Fruit fly (Drosophila melanogaster) whole organism, embryonic: ENCODE results near the gene CG11164.

Experiments used
- Asciz ChIP-seq: fragments of 200-800 bp; sonication (Bioruptor generic); optimal IDR thresholded peaks from 2 replicates; lab custom pipeline; 2017; ENCODE audit warnings: missing biosample characterization, mild to moderate bottlenecking, missing genetic modification characterization, missing genetic modification reagents
- Atf6 ChIP-seq: fragments of 200-800 bp; sonication (Bioruptor generic); IDR thresholded peaks from 2 replicates; pipeline ENCODE4 v1.3.6; 2022; ENCODE audit warnings: missing biosample characterization, missing genetic modification characterization
- CG10366 ChIP-seq: fragments of 200-800 bp; sonication (Bioruptor generic); IDR thresholded peaks from 2 replicates; pipeline ENCODE4 v1.3.6; 2022; ENCODE audit warnings: missing biosample characterization, missing genetic modification characterization
- CG11398 ChIP-seq: fragments of 200-800 bp; sonication (Bioruptor generic); optimal IDR thresholded peaks from 2 replicates; lab custom pipeline; 2016; ENCODE audit warnings: missing biosample characterization, missing genetic modification characterization
- CG12659 ChIP-seq: fragments of 200-800 bp; sonication (Bioruptor generic); optimal IDR thresholded peaks from 3 replicates; lab custom pipeline; 2017; ENCODE audit warnings: mild to moderate bottlenecking, missing biosample characterization, missing genetic modification reagents, missing genetic modification characterization
- CG14667 ChIP-seq: fragments of 200-800 bp; sonication (Bioruptor generic); IDR thresholded peaks from 2 replicates; pipeline ENCODE4 v1.3.6; 2022; ENCODE audit warnings: missing biosample characterization, missing genetic modification characterization
- CG15269 ChIP-seq: fragments of 200-800 bp; sonication (Bioruptor generic); optimal IDR thresholded peaks from 2 replicates; lab custom pipeline; 2018; ENCODE audit warnings: missing biosample characterization, mild to moderate bottlenecking, missing genetic modification characterization, moderate library complexity
- CG1832 ChIP-seq: fragments of 200-800 bp; sonication (Bioruptor generic); optimal IDR thresholded peaks from 2 replicates; lab custom pipeline; 2017; ENCODE audit warnings: missing biosample characterization, mild to moderate bottlenecking, missing genetic modification characterization, inconsistent platforms
- CG18764 ChIP-seq: fragments of 200-800 bp; sonication (Bioruptor generic); optimal IDR thresholded peaks from 3 replicates; lab custom pipeline; 2016; ENCODE audit warnings: missing biosample characterization, missing genetic modification characterization
- CG2116 ChIP-seq: fragments of 200-800 bp; sonication (Bioruptor generic); optimal IDR thresholded peaks from 3 replicates; lab custom pipeline; 2018; ENCODE audit warnings: missing biosample characterization, mild to moderate bottlenecking, missing genetic modification characterization
- CG2678 ChIP-seq: fragments of 200-800 bp; sonication (Bioruptor generic); optimal IDR thresholded peaks from 3 replicates; lab custom pipeline; 2019; ENCODE audit warnings: missing biosample characterization, mild to moderate bottlenecking, missing genetic modification characterization, moderate library complexity
- CG32767 ChIP-seq: fragments of 200-800 bp; sonication (Bioruptor generic); IDR thresholded peaks from 2 replicates; pipeline ENCODE4 v1.3.6; 2022; ENCODE audit warnings: missing biosample characterization, missing genetic modification characterization
- CG3847 ChIP-seq: fragments of 200-800 bp; sonication (Bioruptor generic); IDR thresholded peaks from 2 replicates; pipeline ENCODE4 v1.3.6; 2022; ENCODE audit warnings: missing biosample characterization, missing genetic modification characterization
- CG4282 ChIP-seq: fragments of 200-800 bp; sonication (Bioruptor generic); optimal IDR thresholded peaks from 2 replicates; lab custom pipeline; 2016; ENCODE audit warnings: missing biosample characterization, missing genetic modification characterization
- CG4424 ChIP-seq: fragments of 200-800 bp; sonication (Bioruptor generic); optimal IDR thresholded peaks from 3 replicates; lab custom pipeline; 2016; ENCODE audit warnings: missing biosample characterization, missing genetic modification characterization
- CG6854 ChIP-seq: fragments of 200-800 bp; sonication (Bioruptor generic); optimal IDR thresholded peaks from 3 replicates; lab custom pipeline; 2017; ENCODE audit warnings: missing biosample characterization, mild to moderate bottlenecking, missing genetic modification characterization
- CG9817 ChIP-seq: fragments of 200-800 bp; sonication (Bioruptor generic); optimal IDR thresholded peaks from 2 replicates; lab custom pipeline; 2018; ENCODE audit warnings: missing biosample characterization, mild to moderate bottlenecking, missing genetic modification characterization, moderate library complexity
- CoRest ChIP-seq: fragments of 200-800 bp; sonication (Bioruptor generic); optimal IDR thresholded peaks from 3 replicates; lab custom pipeline; 2018; ENCODE audit warnings: missing biosample characterization, mild to moderate bottlenecking, missing genetic modification characterization, moderate library complexity
- Dad ChIP-seq: fragments of 200-800 bp; sonication (Bioruptor generic); optimal IDR thresholded peaks from 3 replicates; lab custom pipeline; 2016; ENCODE audit warnings: missing biosample characterization, missing genetic modification characterization
- Doc3 ChIP-seq: fragments of 200-800 bp; sonication (Bioruptor generic); IDR thresholded peaks from 3 replicates; pipeline ENCODE4 v1.3.6; 2022; ENCODE audit warnings: missing biosample characterization, missing genetic modification characterization; ENCODE audit not compliant: partially characterized antibody
- Dref ChIP-seq: fragments of 200-800 bp; sonication (Bioruptor generic); IDR thresholded peaks from 2 replicates; pipeline ENCODE4 v1.3.6; 2022; ENCODE audit warnings: missing biosample characterization, missing genetic modification characterization
- HLH3B ChIP-seq: fragments of 200-800 bp; sonication (Bioruptor generic); IDR thresholded peaks from 2 replicates; pipeline ENCODE4 v1.3.6; 2022; ENCODE audit warnings: missing biosample characterization, missing genetic modification characterization
- HLH54F ChIP-seq: fragments of 200-800 bp; sonication (Bioruptor generic); optimal IDR thresholded peaks from 3 replicates; lab custom pipeline; 2016; ENCODE audit warnings: missing biosample characterization, missing genetic modification characterization
- Hmr ChIP-seq: fragments of 200-800 bp; sonication (Bioruptor generic); optimal IDR thresholded peaks from 3 replicates; lab custom pipeline; 2017; ENCODE audit warnings: mild to moderate bottlenecking, missing biosample characterization, missing genetic modification reagents, missing genetic modification characterization
- Nf-YA ChIP-seq: fragments of 200-800 bp; sonication (Bioruptor generic); IDR thresholded peaks from 2 replicates; pipeline ENCODE4 v1.3.6; 2022; ENCODE audit warnings: missing biosample characterization, missing genetic modification characterization
- Oli ChIP-seq: fragments of 200-800 bp; sonication (Bioruptor generic); optimal IDR thresholded peaks from 2 replicates; lab custom pipeline; 2018; ENCODE audit warnings: missing biosample characterization, mild to moderate bottlenecking, missing genetic modification characterization, moderate library complexity
- Optix ChIP-seq: fragments of 200-800 bp; sonication (Bioruptor generic); IDR thresholded peaks from 3 replicates; pipeline ENCODE4 v1.3.6; 2022; ENCODE audit warnings: missing biosample characterization, missing genetic modification characterization
- Sox100B ChIP-seq: fragments of 200-800 bp; sonication (Bioruptor generic); optimal IDR thresholded peaks from 3 replicates; lab custom pipeline; 2018; ENCODE audit warnings: missing biosample characterization, mild to moderate bottlenecking, missing genetic modification characterization
- Ssrp ChIP-seq: fragments of 200-800 bp; sonication (Bioruptor generic); optimal IDR thresholded peaks from 2 replicates; lab custom pipeline; 2018; ENCODE audit warnings: missing biosample characterization, mild to moderate bottlenecking, missing genetic modification characterization, moderate library complexity
- ara ChIP-seq: fragments of 200-800 bp; sonication (Bioruptor generic); IDR thresholded peaks from 2 replicates; pipeline ENCODE4 v1.3.6; 2022; ENCODE audit warnings: missing biosample characterization, missing genetic modification characterization
- crc ChIP-seq: fragments of 200-800 bp; sonication (Bioruptor generic); optimal IDR thresholded peaks from 2 replicates; lab custom pipeline; 2016; ENCODE audit warnings: missing biosample characterization, missing genetic modification characterization
- crp ChIP-seq, 2 experiments: fragments of 200-800 bp; sonication (Bioruptor generic); optimal IDR thresholded peaks; 2 replicates in 1 of 2; 3 replicates in 1 of 2; lab custom pipeline; 2017; ENCODE audit warnings: missing biosample characterization in 2 of 2, missing genetic modification characterization in 2 of 2, mild to moderate bottlenecking in 1 of 2, moderate library complexity in 1 of 2
- dmrt99B ChIP-seq: fragments of 200-800 bp; sonication (Bioruptor generic); optimal IDR thresholded peaks from 2 replicates; lab custom pipeline; 2018; ENCODE audit warnings: missing biosample characterization, mild to moderate bottlenecking, missing genetic modification characterization, moderate library complexity
- fd102C ChIP-seq: fragments of 200-800 bp; sonication (Bioruptor generic); optimal IDR thresholded peaks from 2 replicates; lab custom pipeline; 2018; ENCODE audit warnings: missing biosample characterization, mild to moderate bottlenecking, missing genetic modification characterization, moderate library complexity
- fd64A ChIP-seq: fragments of 200-800 bp; sonication (Bioruptor generic); optimal IDR thresholded peaks from 3 replicates; lab custom pipeline; 2018; ENCODE audit warnings: missing biosample characterization, mild to moderate bottlenecking, missing genetic modification characterization
- fd96Cb ChIP-seq: fragments of 200-800 bp; sonication (Bioruptor generic); optimal IDR thresholded peaks from 2 replicates; lab custom pipeline; 2018; ENCODE audit warnings: missing biosample characterization, mild to moderate bottlenecking, missing genetic modification characterization, moderate library complexity
- gcm ChIP-seq: fragments of 200-800 bp; sonication (Bioruptor generic); optimal IDR thresholded peaks from 2 replicates; lab custom pipeline; 2019; ENCODE audit warnings: missing biosample characterization, mild to moderate bottlenecking, missing genetic modification characterization, moderate library complexity
- insv ChIP-seq, 2 experiments: fragments of 200-800 bp; sonication (Bioruptor generic); optimal IDR thresholded peaks; 3 replicates each; lab custom pipeline; 2016 to 2018; ENCODE audit warnings: missing biosample characterization in 2 of 2, missing genetic modification characterization in 2 of 2
- kah ChIP-seq: fragments of 200-800 bp; sonication (Bioruptor generic); optimal IDR thresholded peaks from 2 replicates; lab custom pipeline; 2018; ENCODE audit warnings: missing biosample characterization, mild to moderate bottlenecking, missing genetic modification characterization
- ken ChIP-seq: fragments of 200-800 bp; sonication (Bioruptor generic); IDR thresholded peaks from 3 replicates; pipeline ENCODE4 v1.3.6; 2022; ENCODE audit warnings: missing biosample characterization, missing genetic modification characterization
- lbe ChIP-seq: fragments of 200-800 bp; sonication (Bioruptor generic); optimal IDR thresholded peaks from 2 replicates; lab custom pipeline; 2016; ENCODE audit warnings: missing biosample characterization, mild to moderate bottlenecking, missing genetic modification characterization
- mld ChIP-seq: fragments of 200-800 bp; sonication (Bioruptor generic); IDR thresholded peaks from 3 replicates; pipeline ENCODE4 v1.3.6; 2022; ENCODE audit warnings: missing biosample characterization, missing genetic modification characterization; ENCODE audit not compliant: partially characterized antibody
- nom ChIP-seq: fragments of 200-800 bp; sonication (Bioruptor generic); optimal IDR thresholded peaks from 2 replicates; lab custom pipeline; 2017; ENCODE audit warnings: missing biosample characterization, missing genetic modification characterization, mild to moderate bottlenecking, moderate library complexity, missing genetic modification reagents
- pb ChIP-seq: fragments of 200-800 bp; sonication (Bioruptor generic); optimal IDR thresholded peaks from 3 replicates; lab custom pipeline; 2016; ENCODE audit warnings: missing biosample characterization, missing genetic modification characterization
- pho ChIP-seq: fragments of 200-800 bp; sonication (Bioruptor generic); optimal IDR thresholded peaks from 2 replicates; lab custom pipeline; 2016; ENCODE audit warnings: missing biosample characterization, missing genetic modification characterization
- pnt ChIP-seq: fragments of 200-800 bp; sonication (Bioruptor generic); optimal IDR thresholded peaks from 3 replicates; lab custom pipeline; 2016; ENCODE audit warnings: missing biosample characterization, missing genetic modification characterization
- sc ChIP-seq, 3 experiments: fragments of >200 bp in 2 of 3; fragments of 200-800 bp in 1 of 3; sonication (Bioruptor generic) in 1 of 3; optimal IDR thresholded peaks; 2 replicates in 2 of 3; 3 replicates in 1 of 3; lab custom pipeline; 2017; ENCODE audit warnings: mild to moderate bottlenecking in 1 of 3, missing biosample characterization in 1 of 3, missing genetic modification characterization in 1 of 3, missing genetic modification reagents in 1 of 3
- sd ChIP-seq: fragments of 200-800 bp; sonication (Bioruptor generic); optimal IDR thresholded peaks from 3 replicates; lab custom pipeline; 2018; ENCODE audit warnings: missing biosample characterization, mild to moderate bottlenecking, missing genetic modification characterization, moderate library complexity
- stwl ChIP-seq: fragments of 200-800 bp; sonication (Bioruptor generic); optimal IDR thresholded peaks from 3 replicates; lab custom pipeline; 2018; ENCODE audit warnings: missing biosample characterization, mild to moderate bottlenecking, missing genetic modification characterization, moderate library complexity
- vvl ChIP-seq: fragments of 200-800 bp; sonication (Bioruptor generic); IDR thresholded peaks from 2 replicates; pipeline ENCODE4 v1.3.6; 2022; ENCODE audit warnings: missing biosample characterization, missing genetic modification characterization

The CG11164 gene

dm6 chrX:13632606-13633005, 35.2 kb upstream of the CG11164 start (continued):
- TF ChIP-seq dmrt99B (tag; lab: Kevin White, UChicago) (peak; percentile 29), fd64A (GFP tag; lab: Kevin White, UChicago) (no peak), HLH54F (GFP tag; lab: Kevin White, UChicago) (no peak), CG15269 (no peak), CG14667 (GFP tag; lab: Robert Waterston, UW) (no peak), CG9817 (tag; lab: Kevin White, UChicago) (peak; percentile 13), gcm (GFP tag; lab: Kevin White, UChicago) (peak; percentile 11), kah (no peak), Dref (no peak), stwl (tag; lab: Kevin White, UChicago) (no peak), pho (GFP tag; lab: Kevin White, UChicago) (no peak), CG12659 (GFP tag; lab: Kevin White, UChicago) (peak; percentile 13), crp (GFP tag; optimal IDR thresholded peaks at IDR 0.05; lab: Kevin White, UChicago) (no peak), CG6854 (no peak), ara (GFP tag; lab: Robert Waterston, UW) (no peak), crc (GFP tag; lab: Kevin White, UChicago) (no peak), lbe (GFP tag; lab: Kevin White, UChicago) (no peak), Asciz (GFP tag; lab: Kevin White, UChicago) (peak; percentile 36), CG1832 (GFP tag; lab: Kevin White, UChicago) (no peak), pnt (GFP tag; lab: Kevin White, UChicago) (no peak), CG2116 (GFP tag; lab: Kevin White, UChicago) (no peak), Optix (GFP tag; lab: Robert Waterston, UW) (no peak), sd (tag; lab: Kevin White, UChicago) (no peak), sc (optimal IDR thresholded peaks at IDR 0.05; lab: Kevin White, UChicago) (no peak), sc (GFP tag; optimal IDR thresholded peaks at IDR 0.05; lab: Kevin White, UChicago) (no peak), Oli (tag; lab: Kevin White, UChicago) (no peak), mld (GFP tag; lab: Robert Waterston, UW) (no peak), CG3847 (GFP tag; lab: Robert Waterston, UW) (no peak), CG4424 (GFP tag; lab: Kevin White, UChicago) (no peak), Hmr (GFP tag; lab: Kevin White, UChicago) (no peak), Dad (no peak), HLH3B (GFP tag; lab: Robert Waterston, UW) (no peak), Doc3 (GFP tag; lab: Robert Waterston, UW) (no peak), CoRest (tag; lab: Kevin White, UChicago) (no peak), CG32767 (GFP tag; lab: Robert Waterston, UW) (no peak), insv (GFP tag; optimal IDR thresholded peaks at IDR 0.05; lab: Kevin White, UChicago) (no peak), pb (GFP tag; lab: Kevin White, UChicago) (no peak), Atf6 (peak; percentile 9; the same call in 1 of the 2 replicates), fd102C (GFP tag; lab: Kevin White, UChicago) (no peak), CG10366 (GFP tag; lab: Robert Waterston, UW) (no peak), Ssrp (tag; lab: Kevin White, UChicago) (no peak), Nf-YA (GFP tag; lab: Robert Waterston, UW) (0 out of 2 replicates have a peak, but pooled peaks have one; percentile 15), vvl (no peak), CG11398 (GFP tag; lab: Kevin White, UChicago) (no peak), nom (no peak), Sox100B (GFP tag; lab: Kevin White, UChicago) (peak; percentile 27), CG4282 (no peak), CG2678 (tag; lab: Kevin White, UChicago) (no peak), ken (GFP tag; lab: Robert Waterston, UW) (no peak), CG18764 (GFP tag; lab: Kevin White, UChicago) (no peak), fd96Cb (tag; lab: Kevin White, UChicago) (no peak)
